Fruit fly (Drosophila melanogaster) whole organism: ENCODE data around the gene drn.

Experiments used
- CG8478 ChIP-seq: fragments of >200 bp; optimal IDR thresholded peaks from 2 replicates; lab custom pipeline; 2018; ENCODE audit warnings: inconsistent platforms
- Dll ChIP-seq: fragments of >200 bp; optimal IDR thresholded peaks from 2 replicates; lab custom pipeline; 2017
- EcR ChIP-seq, 2 experiments: fragments of >200 bp; optimal IDR thresholded peaks; 2 replicates each; lab custom pipeline; 2017; ENCODE audit warnings: missing biosample characterization in 2 of 2, missing genetic modification characterization in 2 of 2, missing genetic modification reagents in 2 of 2
- pan ChIP-seq: fragments of >200 bp; optimal IDR thresholded peaks from 2 replicates; lab custom pipeline; 2017
- psq ChIP-seq: fragments of >200 bp; optimal IDR thresholded peaks from 2 replicates; lab custom pipeline; 2017
- usp ChIP-seq: fragments of >200 bp; optimal IDR thresholded peaks from 2 replicates; lab custom pipeline; 2017; ENCODE audit warnings: missing biosample characterization, missing genetic modification characterization, mixed read lengths

drn gene

DNA sequence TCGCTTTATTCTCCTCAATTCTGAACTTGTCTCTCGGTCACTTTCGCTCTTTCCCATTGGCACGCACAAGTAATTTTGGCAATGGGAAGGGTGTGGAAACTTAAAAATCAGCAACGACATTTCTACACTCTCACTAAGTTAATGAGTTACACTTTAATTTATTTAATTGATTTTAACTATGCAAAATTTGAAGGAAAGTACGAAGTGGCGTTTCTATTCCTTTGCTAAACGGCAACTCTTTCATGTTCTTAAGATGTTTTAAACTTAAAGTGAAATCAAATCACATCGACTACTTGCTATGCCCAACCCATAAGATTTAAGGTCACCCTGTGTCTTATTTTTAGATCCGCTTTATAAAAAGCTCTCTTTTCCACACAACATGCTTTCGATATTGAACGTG lies 30.4 kb downstream of the drn start:
- TF ChIP-seq usp (no peak), Dll (lab: Kevin White, UChicago) (no peak)

DNA sequence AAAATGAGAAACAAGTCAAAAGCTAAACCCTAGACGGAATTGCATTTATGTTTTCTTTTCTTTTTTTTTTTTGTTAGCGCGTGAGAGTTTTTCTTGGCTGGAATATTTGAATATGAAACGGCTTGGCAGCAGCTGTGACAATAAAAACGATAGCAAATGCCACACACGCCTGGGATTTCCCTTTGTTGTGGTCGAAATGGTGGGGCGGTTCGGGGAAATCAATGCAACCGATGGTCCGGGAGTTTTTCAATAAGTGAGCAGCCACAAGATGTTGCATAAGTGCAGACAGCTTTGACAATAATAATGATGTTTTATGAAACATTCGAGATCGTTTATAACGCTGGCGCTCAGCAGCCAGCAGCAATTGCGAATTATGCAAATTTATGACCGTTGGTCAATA lies 36.8 kb downstream of the drn start:
- TF ChIP-seq usp (no peak), EcR (GFP tag; optimal IDR thresholded peaks at IDR 0.05; lab: Kevin White, UChicago) (peak in 1 of 2 experiments; percentile 3)

DNA sequence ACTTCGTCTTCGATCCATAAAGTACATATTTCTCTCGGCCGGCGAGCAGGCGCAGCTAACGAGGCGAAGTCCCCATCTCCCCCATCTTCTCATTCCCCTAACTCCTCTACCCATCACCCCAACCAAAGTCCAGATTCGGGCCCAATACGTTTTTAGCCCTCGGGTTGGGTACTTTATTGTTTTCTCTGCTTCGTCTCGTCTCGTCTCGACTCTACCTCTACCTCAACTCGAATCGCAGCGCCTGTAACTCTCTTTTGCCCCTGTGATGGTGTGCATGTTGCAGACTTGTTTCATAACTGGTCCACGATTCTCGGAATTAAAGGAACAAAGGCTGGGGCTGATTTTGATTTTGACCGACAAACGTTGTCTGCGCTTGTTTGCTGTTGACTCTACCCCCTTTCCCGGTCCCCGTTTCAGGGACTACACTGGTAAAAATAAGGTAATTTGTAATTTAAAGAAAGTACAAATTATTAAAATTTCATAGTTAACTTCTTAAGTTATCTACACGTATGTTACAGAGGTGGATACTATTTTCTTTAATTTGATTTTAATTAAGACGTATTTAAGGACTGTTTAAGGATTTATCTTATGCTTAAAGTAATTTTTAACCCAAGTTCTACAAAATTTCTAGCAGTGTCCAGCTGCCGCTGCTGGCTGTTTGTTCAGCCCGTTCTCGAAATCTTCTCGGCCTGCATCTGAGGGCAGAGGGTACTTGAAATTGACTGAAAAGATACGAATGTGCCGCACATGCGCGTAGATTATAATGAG lies 38.8 kb downstream of the drn start:
- no peak for TF ChIP-seq EcR (GFP tag; optimal IDR thresholded peaks at IDR 0.05; lab: Kevin White, UChicago)
- peak; percentile 64 for TF ChIP-seq pan (lab: Kevin White, UChicago)
- no peak for TF ChIP-seq usp
- TF ChIP-seq CG8478 (lab: Kevin White, UChicago), result no peak
- TF ChIP-seq psq (lab: Kevin White, UChicago), result no peak
- peak; percentile 61 for TF ChIP-seq Dll (lab: Kevin White, UChicago)

DNA sequence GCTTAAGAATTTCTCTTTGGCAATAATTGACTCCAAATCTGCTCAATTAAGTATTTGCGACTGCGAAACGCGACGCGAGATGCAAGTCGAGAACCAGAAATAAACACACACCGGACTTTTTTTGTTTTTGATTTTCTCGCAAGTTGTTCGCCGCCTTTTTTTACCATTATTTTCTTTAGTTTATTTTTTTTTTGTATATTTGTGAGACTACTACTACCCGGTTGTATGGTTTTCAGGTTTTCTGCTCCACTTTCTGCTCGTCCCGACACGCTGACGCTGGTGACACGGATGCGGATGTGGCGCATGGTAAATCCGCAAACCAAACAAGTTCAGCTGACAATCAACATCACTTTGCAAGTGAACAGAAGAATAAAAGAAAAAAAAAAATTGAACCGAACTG lies 41.0 kb downstream of the drn start:
- no peak for TF ChIP-seq Dll (lab: Kevin White, UChicago)
- no peak for TF ChIP-seq CG8478 (lab: Kevin White, UChicago)
- no peak for TF ChIP-seq EcR (GFP tag; optimal IDR thresholded peaks at IDR 0.05; lab: Kevin White, UChicago)
- TF ChIP-seq usp, result no peak
- TF ChIP-seq pan (lab: Kevin White, UChicago), result no peak
- TF ChIP-seq psq (lab: Kevin White, UChicago), result no peak

DNA sequence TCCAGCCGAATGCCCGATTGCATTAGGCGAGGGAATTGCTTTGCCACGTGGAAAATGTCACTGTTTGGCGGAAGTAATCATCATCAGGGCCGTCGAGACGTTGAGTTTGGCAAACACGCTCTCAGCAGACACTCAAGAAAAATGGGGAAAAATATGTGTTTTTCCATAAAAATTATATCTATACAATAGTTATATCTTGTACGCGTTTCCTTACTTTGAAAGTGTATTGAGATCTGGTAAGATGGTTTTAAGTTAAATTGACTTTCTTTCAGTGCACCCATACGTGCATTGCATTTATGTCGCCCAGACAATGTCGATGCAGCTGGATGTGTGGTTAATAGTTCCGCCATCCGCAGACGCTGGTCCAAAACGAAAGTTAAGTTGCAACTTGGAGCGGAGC lies 46.0 kb downstream of the drn start:
- TF ChIP-seq pan (lab: Kevin White, UChicago) (no peak), Dll (lab: Kevin White, UChicago) (no peak), psq (lab: Kevin White, UChicago) (no peak), CG8478 (lab: Kevin White, UChicago) (no peak), usp (no peak)

DNA sequence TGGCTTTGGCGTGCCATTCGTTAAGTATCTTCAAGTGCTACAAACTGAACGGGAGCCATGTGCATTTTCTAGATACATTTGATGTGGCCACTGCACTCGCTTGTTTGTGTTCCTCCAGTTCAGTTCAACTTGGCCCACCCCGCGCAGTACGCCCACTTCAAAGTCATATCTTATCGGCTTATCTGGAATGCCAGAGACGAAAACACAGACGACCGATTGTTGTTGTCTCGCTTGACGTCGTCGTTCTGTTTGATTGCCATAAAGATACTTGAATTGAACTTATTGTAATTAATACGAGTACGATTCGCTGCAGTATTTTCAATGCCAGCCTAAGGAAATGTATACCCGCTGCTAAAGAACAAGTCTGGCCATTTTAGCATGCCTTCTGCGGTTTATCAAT lies 47.6 kb downstream of the drn start:
- TF ChIP-seq Dll (lab: Kevin White, UChicago), result no peak
- TF ChIP-seq pan (lab: Kevin White, UChicago), result no peak
- TF ChIP-seq usp, result no peak
- no peak for TF ChIP-seq EcR (GFP tag; optimal IDR thresholded peaks at IDR 0.05; lab: Kevin White, UChicago)
- no peak for TF ChIP-seq psq (lab: Kevin White, UChicago)
- TF ChIP-seq CG8478 (lab: Kevin White, UChicago), result no peak

DNA sequence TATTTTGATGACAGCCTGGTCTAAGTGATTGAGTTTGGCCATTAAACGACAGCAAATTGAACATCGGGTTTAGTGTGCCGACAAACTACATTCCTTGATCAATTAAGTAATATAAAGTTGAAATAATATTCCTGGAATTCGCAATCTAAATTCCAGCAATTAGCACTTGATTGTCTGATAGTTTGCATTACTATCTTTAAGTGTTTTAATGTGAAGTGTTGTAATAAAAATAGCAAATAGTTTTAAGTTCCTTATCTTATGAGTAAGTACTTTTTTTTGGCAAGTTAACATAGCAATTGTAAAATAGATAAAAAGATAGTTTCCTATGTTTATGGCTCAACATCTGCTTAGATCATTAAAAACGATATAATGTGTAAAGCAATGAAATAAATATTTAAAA lies 48.3 kb downstream of the drn start:
- no peak for TF ChIP-seq EcR (GFP tag; optimal IDR thresholded peaks at IDR 0.05; lab: Kevin White, UChicago)

DNA sequence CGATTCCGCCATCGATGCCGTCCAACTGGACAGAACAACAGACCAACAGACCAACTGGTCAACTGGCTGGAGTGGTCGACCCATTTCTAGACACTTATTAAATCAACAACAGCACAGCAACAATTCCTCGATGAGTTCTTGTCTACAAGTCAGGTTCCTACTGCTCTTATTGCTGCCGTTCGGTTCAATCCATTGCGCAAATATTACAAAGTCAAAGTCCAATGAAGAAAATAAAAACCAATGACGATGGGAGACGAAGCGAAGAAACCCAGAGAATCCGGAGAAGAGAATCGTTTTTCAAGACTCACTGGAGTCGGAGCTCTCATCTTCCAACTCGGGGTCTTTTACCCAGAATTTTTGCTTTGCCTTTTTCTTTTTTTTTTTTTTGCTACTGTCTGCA lies 49.0 kb downstream of the drn start:
- no peak for TF ChIP-seq pan (lab: Kevin White, UChicago)
- no peak for TF ChIP-seq psq (lab: Kevin White, UChicago)
- no peak for TF ChIP-seq Dll (lab: Kevin White, UChicago)
- TF ChIP-seq EcR (GFP tag; optimal IDR thresholded peaks at IDR 0.05; lab: Kevin White, UChicago), result no peak
- no peak for TF ChIP-seq CG8478 (lab: Kevin White, UChicago)
- no peak for TF ChIP-seq usp

DNA sequence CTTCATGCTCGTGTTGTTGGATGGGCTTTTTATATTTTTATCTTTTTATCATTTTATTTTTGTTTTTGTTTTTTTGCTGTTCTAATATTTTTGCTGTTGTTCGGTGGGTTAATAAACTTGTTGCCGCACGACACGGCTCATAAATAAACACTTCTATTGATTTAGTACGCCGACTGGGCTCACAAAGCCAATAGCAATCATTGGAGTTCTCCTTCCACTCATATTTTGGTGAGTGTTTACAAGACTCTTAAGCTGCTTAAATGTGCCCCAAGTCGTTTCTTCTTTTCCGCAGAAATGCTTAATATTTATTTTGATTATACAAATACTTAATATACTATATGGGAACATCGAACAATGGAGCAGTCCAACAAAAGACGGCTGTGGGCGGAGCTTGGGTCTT lies 50.2 kb downstream of the drn start:
- TF ChIP-seq pan (lab: Kevin White, UChicago) (no peak), psq (lab: Kevin White, UChicago) (no peak), EcR (GFP tag; optimal IDR thresholded peaks at IDR 0.05; lab: Kevin White, UChicago) (no peak), usp (no peak), Dll (lab: Kevin White, UChicago) (no peak), CG8478 (lab: Kevin White, UChicago) (no peak)

DNA sequence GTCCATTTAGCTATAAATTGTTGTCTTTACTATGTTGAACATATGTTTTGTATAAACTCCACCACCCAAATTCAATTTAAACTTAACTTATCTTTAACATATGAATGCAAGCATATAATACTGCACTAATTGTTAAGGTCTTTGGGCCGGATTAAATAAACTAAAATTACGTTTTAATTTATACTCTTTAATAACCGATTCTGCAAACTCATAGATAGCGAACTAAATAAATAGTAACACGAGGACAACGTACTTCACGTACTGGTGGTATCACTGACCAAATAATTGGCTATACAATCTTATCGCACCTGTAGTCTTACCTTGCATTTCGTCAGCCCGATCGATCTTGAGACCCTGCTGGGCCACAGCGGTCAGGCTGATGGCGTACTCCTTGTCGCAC lies 52.4 kb downstream of the drn start:
- TF ChIP-seq usp (no peak), pan (lab: Kevin White, UChicago) (no peak), psq (lab: Kevin White, UChicago) (no peak), CG8478 (lab: Kevin White, UChicago) (no peak)

DNA sequence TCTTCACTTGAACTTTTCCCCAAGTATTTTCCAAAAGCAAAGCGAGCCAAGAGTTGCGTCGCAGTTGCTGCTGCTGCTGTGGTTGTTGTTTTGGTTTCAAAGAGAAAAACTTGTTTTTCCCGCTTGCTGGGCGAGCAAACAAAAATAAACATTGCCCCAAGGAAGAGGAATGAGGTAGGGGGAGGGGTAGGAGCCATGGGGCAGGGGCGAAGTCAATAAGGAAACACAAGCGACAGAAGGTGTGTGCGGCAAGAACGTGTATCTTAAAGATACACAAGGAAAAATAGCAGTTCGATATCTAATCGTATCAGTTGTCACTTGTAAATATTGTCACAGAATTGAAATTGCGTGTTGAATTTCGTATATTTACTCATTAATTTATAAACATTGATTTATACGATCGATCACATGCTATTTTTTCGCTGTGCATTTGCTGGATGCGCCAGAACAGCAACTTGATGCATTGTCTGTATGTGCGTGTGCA lies 53.6 kb downstream of the drn start:
- TF ChIP-seq CG8478 (lab: Kevin White, UChicago) (no peak), Dll (lab: Kevin White, UChicago) (no peak), usp (no peak), psq (lab: Kevin White, UChicago) (no peak), EcR (GFP tag; optimal IDR thresholded peaks at IDR 0.05; lab: Kevin White, UChicago) (no peak), pan (lab: Kevin White, UChicago) (no peak)

DNA sequence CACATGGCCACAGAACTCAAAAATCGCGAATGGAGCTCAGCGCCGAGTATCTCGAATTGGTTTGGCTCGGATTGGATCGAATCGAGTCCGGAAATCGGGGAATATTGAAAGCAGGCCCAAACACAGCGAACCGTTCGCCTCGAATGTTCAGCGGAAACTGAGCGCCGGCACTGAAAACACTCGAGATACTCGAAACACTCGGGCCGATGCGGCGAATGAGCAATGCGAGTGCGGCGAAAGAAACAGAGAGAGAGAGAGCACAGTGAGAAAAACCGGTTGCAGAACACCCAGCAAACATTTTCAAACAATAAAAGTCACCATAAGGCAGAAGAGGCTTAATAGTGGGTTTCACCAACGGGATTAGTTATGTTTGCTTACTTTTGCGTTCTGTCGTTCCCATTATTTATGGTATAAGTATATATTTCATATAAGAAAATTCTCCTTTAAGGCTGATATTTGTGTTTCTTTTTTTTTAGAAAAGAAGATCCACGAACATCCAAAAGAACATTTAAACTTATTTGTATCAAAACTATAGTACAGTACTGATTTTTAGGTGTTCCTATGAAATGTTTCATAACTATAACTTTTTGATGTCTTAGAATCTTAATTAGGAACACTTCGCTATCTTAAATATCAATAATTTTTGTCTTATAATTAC lies 54.5 kb downstream of the drn start, which contains the start of gene FER:
Gene FER, minus strand, starts transcription at position 162 of the 658 bp plus-strand sequence.
- TF ChIP-seq EcR (GFP tag; optimal IDR thresholded peaks at IDR 0.05; lab: Kevin White, UChicago) (no peak), CG8478 (lab: Kevin White, UChicago) (no peak), usp (no peak)

DNA sequence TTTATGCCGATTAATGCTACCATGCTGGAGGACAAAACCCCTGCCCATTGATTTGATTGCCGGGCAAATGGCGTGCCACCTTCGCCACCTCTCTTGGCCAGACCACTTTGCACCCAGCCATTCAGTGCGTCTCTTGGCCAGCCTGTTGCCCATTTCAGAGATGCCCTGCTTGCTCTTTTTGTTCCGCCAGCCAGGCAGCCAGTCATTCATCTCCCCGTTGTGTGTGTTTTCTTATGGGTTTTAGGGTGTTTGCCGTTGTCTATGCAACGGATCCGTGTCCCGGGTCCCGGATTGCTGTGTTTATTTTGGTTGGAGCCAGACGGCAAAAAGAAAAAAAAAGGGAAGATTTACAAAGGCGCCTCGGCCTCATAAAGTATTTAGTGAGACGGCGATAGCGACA lies 56.0 kb downstream of the drn start:
- TF ChIP-seq Dll (lab: Kevin White, UChicago) (no peak), pan (lab: Kevin White, UChicago) (no peak), EcR (GFP tag; optimal IDR thresholded peaks at IDR 0.05; lab: Kevin White, UChicago) (no peak), CG8478 (lab: Kevin White, UChicago) (no peak), psq (lab: Kevin White, UChicago) (no peak), usp (no peak)
